Fruit fly (Drosophila melanogaster): Measurements from ENCODE around the gene CG43288.

The CG43288 gene

DNA sequence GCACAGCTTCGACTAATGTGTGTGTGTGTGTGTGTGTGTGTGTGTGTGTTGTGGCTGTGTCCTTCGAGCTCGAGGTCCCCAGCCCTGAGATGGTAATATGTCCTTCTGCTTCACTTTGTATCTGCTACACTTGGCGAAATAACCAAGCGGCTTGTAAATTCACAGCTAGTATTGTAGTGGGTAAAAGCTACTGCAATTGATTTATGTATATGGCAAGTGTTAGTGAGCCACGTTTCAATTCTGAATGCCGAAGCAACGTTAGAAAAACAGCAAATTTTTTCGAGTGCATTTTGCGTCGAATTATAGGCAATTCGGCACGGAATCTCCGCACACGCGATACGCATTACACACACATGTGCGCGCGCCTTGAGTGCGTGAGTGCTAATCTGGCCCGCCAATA, 49.8 kb downstream of the CG43288 start (continued):
- TF ChIP-seq Opbp (GFP tag; IDR thresholded peaks at IDR 0.05; ENCODE audit: partially characterized antibody), result no peak
- peak; percentile 1 for TF ChIP-seq Atf-2 (GFP tag; optimal IDR thresholded peaks at IDR 0.05)
- TF ChIP-seq danr (GFP tag; IDR thresholded peaks at IDR 0.05), result 0 out of 2 replicates have a peak, but pooled peaks have one; percentile 7
- TF ChIP-seq ttk (GFP tag; IDR thresholded peaks at IDR 0.05), result peak; percentile 16; the same call in 1 of the 2 replicates
- no peak for TF ChIP-seq sc (optimal IDR thresholded peaks at IDR 0.05)
- no peak for TF ChIP-seq sc (GFP tag; optimal IDR thresholded peaks at IDR 0.05)
- TF ChIP-seq CrebB (tag; optimal IDR thresholded peaks at IDR 0.05), result no peak
- TF ChIP-seq CG4707 (GFP tag; optimal IDR thresholded peaks at IDR 0.05), result peak; percentile 4
- no peak for TF ChIP-seq CG6254 (GFP tag; optimal IDR thresholded peaks at IDR 0.05)
- TF ChIP-seq CG11695 (GFP tag; IDR thresholded peaks at IDR 0.05), result no peak
- no peak for TF ChIP-seq CG34224 (GFP tag; IDR thresholded peaks at IDR 0.05; ENCODE audit: partially characterized antibody)
- peak; percentile 2 for TF ChIP-seq CG12299 (tag; optimal IDR thresholded peaks at IDR 0.05)
- no peak for TF ChIP-seq insv (GFP tag; optimal IDR thresholded peaks at IDR 0.05)
- TF ChIP-seq Camta (GFP tag; optimal IDR thresholded peaks at IDR 0.05), result no peak
- no peak for TF ChIP-seq CG14965 (GFP tag; optimal IDR thresholded peaks at IDR 0.05; ENCODE audit: borderline replicate concordance)
- no peak for TF ChIP-seq trem (tag; optimal IDR thresholded peaks at IDR 0.05)
- peak; percentile 64 for TF ChIP-seq dysf (GFP tag; IDR thresholded peaks at IDR 0.05)
- no peak for TF ChIP-seq hbn (GFP tag; IDR thresholded peaks at IDR 0.05; ENCODE audit: partially characterized antibody)
- TF ChIP-seq lola (GFP tag; optimal IDR thresholded peaks at IDR 0.05), result peak in 1 of 3 experiments; percentile 42
- TF ChIP-seq ap (GFP tag; IDR thresholded peaks at IDR 0.05), result no peak
- TF ChIP-seq B-H2 (GFP tag; optimal IDR thresholded peaks at IDR 0.05), result no peak
- peak; percentile 21 for TF ChIP-seq pum (GFP tag; optimal IDR thresholded peaks at IDR 0.05)
- TF ChIP-seq CG1233 (GFP tag; optimal IDR thresholded peaks at IDR 0.05), result peak; percentile 22
- TF ChIP-seq Oli (tag; optimal IDR thresholded peaks at IDR 0.05), result peak; percentile 52
- TF ChIP-seq jumu (GFP tag; optimal IDR thresholded peaks at IDR 0.05), result peak; percentile 38
- peak; percentile 63 for TF ChIP-seq caup (GFP tag; optimal IDR thresholded peaks at IDR 0.05; ENCODE audit: severe bottlenecking)
- no peak for TF ChIP-seq CG17829 (tag; optimal IDR thresholded peaks at IDR 0.05)
- TF ChIP-seq Meics (GFP tag; optimal IDR thresholded peaks at IDR 0.05), result peak; percentile 65
- peak; percentile 54 for TF ChIP-seq CG17359 (tag; optimal IDR thresholded peaks at IDR 0.05)
- no peak for TF ChIP-seq CG10431 (GFP tag; optimal IDR thresholded peaks at IDR 0.05)
- TF ChIP-seq MTF-1 (GFP tag; optimal IDR thresholded peaks at IDR 0.05; ENCODE audit: borderline replicate concordance), result no peak
- peak; percentile 41 for TF ChIP-seq CG2712 (tag; optimal IDR thresholded peaks at IDR 0.05)
- peak; percentile 34 for TF ChIP-seq CG9817 (tag; optimal IDR thresholded peaks at IDR 0.05)
- TF ChIP-seq CG13624 (GFP tag; optimal IDR thresholded peaks at IDR 0.05), result peak; percentile 40
- TF ChIP-seq gsb (GFP tag; IDR thresholded peaks at IDR 0.05), result no peak
- peak; percentile 64 for TF ChIP-seq row (GFP tag; IDR thresholded peaks at IDR 0.05)
- no peak for TF ChIP-seq CG11398 (GFP tag; optimal IDR thresholded peaks at IDR 0.05)
- no peak for TF ChIP-seq Scr (GFP tag; IDR thresholded peaks at IDR 0.05; ENCODE audit: partially characterized antibody)
- peak; percentile 53 for TF ChIP-seq NfI (GFP tag; optimal IDR thresholded peaks at IDR 0.05)
- TF ChIP-seq CG31388 (GFP tag; optimal IDR thresholded peaks at IDR 0.05), result no peak
- no peak for TF ChIP-seq cato (GFP tag; optimal IDR thresholded peaks at IDR 0.05; ENCODE audit: borderline replicate concordance)
- no peak for TF ChIP-seq ERR (GFP tag; optimal IDR thresholded peaks at IDR 0.05)
- peak; percentile 90 for TF ChIP-seq Med (GFP tag)
- peak; percentile 60; the same call in 2 of the 3 replicates for TF ChIP-seq zfh1 (GFP tag; IDR thresholded peaks at IDR 0.05)
- TF ChIP-seq psq (GFP tag; optimal IDR thresholded peaks at IDR 0.05), result no peak
- TF ChIP-seq Myb (GFP tag; optimal IDR thresholded peaks at IDR 0.05), result peak; percentile 7
- 0 out of 2 replicates have a peak, but pooled peaks have one; percentile 39 for TF ChIP-seq E2f1 (GFP tag; IDR thresholded peaks at IDR 0.05)
- TF ChIP-seq CG1603 (tag; optimal IDR thresholded peaks at IDR 0.05), result peak; percentile 75
- TF ChIP-seq prd (optimal IDR thresholded peaks at IDR 0.05), result no peak
- peak; percentile 76 for TF ChIP-seq prd (GFP tag; IDR thresholded peaks at IDR 0.05)
